Fruit fly (Drosophila melanogaster): ENCODE measurements around the gene MSAmiP.

Gene MSAmiP

DNA sequence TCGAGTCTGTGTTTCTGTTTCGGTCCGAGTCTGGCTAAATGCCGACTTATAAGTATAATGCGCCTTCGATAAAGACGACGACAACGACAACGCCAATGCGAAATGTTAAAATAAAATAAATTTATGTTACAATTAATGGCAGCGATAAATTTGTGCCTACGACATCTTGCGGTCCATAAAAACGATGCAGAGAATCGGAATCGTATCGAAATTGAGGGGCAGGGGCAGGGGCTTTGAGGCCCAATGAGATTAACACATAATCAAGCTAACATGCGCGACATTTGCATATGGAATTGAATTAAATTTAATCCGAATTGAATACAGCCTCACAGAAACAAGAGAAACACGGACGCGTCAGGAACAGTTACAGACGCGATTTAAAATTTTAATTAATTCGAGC lies 95.8 kb downstream of the MSAmiP start:
- no peak for TF ChIP-seq Met (GFP tag; optimal IDR thresholded peaks at IDR 0.05)
- TF ChIP-seq topi (GFP tag; optimal IDR thresholded peaks at IDR 0.05) = no peak
- TF ChIP-seq CG6854 (GFP tag; optimal IDR thresholded peaks at IDR 0.05) = no peak
- TF ChIP-seq CG15336 (GFP tag; IDR thresholded peaks at IDR 0.05) = no peak
- no peak for TF ChIP-seq Sox14 (GFP tag; optimal IDR thresholded peaks at IDR 0.05)
- no peak for TF ChIP-seq lz (GFP tag; optimal IDR thresholded peaks at IDR 0.05)
- TF ChIP-seq pdm3 (GFP tag; optimal IDR thresholded peaks at IDR 0.05) = no peak
- no peak for TF ChIP-seq CG11902 (GFP tag; optimal IDR thresholded peaks at IDR 0.05)
- TF ChIP-seq CG31627 (GFP tag; optimal IDR thresholded peaks at IDR 0.05) = no peak
- no peak for TF ChIP-seq CG8319 (GFP tag; optimal IDR thresholded peaks at IDR 0.05)
- TF ChIP-seq CG6808 (GFP tag; optimal IDR thresholded peaks at IDR 0.05) = no peak
- TF ChIP-seq Hr38 (GFP tag; optimal IDR thresholded peaks at IDR 0.05) = no peak
- no peak for TF ChIP-seq Blimp-1 (GFP tag; optimal IDR thresholded peaks at IDR 0.05)
- TF ChIP-seq CG7368 (GFP tag; optimal IDR thresholded peaks at IDR 0.05) = no peak
- TF ChIP-seq fd59A (GFP tag; optimal IDR thresholded peaks at IDR 0.05) = no peak
- no peak for TF ChIP-seq OdsH (GFP tag; optimal IDR thresholded peaks at IDR 0.05)
- TF ChIP-seq Gug (GFP tag; IDR thresholded peaks at IDR 0.05) = no peak
- no peak for TF ChIP-seq Hr4 (GFP tag; optimal IDR thresholded peaks at IDR 0.05)
- TF ChIP-seq CG32006 (GFP tag; optimal IDR thresholded peaks at IDR 0.05) = no peak

- TF ChIP-seq fd59A (GFP tag; optimal IDR thresholded peaks at IDR 0.05) (peak; percentile 47), Hr39 (GFP tag; optimal IDR thresholded peaks at IDR 0.05) (peak; percentile 83), net (GFP tag; optimal IDR thresholded peaks at IDR 0.05) (peak; percentile 61), CG34406 (GFP tag; optimal IDR thresholded peaks at IDR 0.05) (peak; percentile 22), fd85E (GFP tag; optimal IDR thresholded peaks at IDR 0.05) (no peak), OdsH (GFP tag; optimal IDR thresholded peaks at IDR 0.05) (peak; percentile 78), pdm3 (GFP tag; optimal IDR thresholded peaks at IDR 0.05) (peak; percentile 81), Hr38 (GFP tag; optimal IDR thresholded peaks at IDR 0.05) (no peak), CG11762 (GFP tag; optimal IDR thresholded peaks at IDR 0.05; ENCODE audit: insufficient read depth) (peak; percentile 66), CG16779 (tag; optimal IDR thresholded peaks at IDR 0.05) (no peak), CG6808 (GFP tag; optimal IDR thresholded peaks at IDR 0.05) (peak; percentile 51), Sox102F (GFP tag; optimal IDR thresholded peaks at IDR 0.05) (no peak), Gug (GFP tag; IDR thresholded peaks at IDR 0.05) (0 out of 2 replicates have a peak, but pooled peaks have one; percentile 22), cyc (GFP tag; optimal IDR thresholded peaks at IDR 0.05) (peak; percentile 91), CG6792 (GFP tag; optimal IDR thresholded peaks at IDR 0.05) (peak; percentile 36), CG6276 (GFP tag; optimal IDR thresholded peaks at IDR 0.05) (no peak), dac (GFP tag; optimal IDR thresholded peaks at IDR 0.05) (peak; percentile 86), acj6 (GFP tag; optimal IDR thresholded peaks at IDR 0.05) (peak; percentile 72), CG10669 (GFP tag; optimal IDR thresholded peaks at IDR 0.05) (peak; percentile 51), CG32006 (GFP tag; optimal IDR thresholded peaks at IDR 0.05) (peak; percentile 64), eg (GFP tag; IDR thresholded peaks at IDR 0.05) (peak; percentile 63; the same call in 1 of the 3 replicates), topi (GFP tag; optimal IDR thresholded peaks at IDR 0.05) (peak; percentile 67), Blimp-1 (GFP tag; optimal IDR thresholded peaks at IDR 0.05) (no peak), CG31627 (GFP tag; optimal IDR thresholded peaks at IDR 0.05) (peak; percentile 87), Hr4 (GFP tag; optimal IDR thresholded peaks at IDR 0.05) (peak; percentile 73), CG11294 (GFP tag; IDR thresholded peaks at IDR 0.05) (peak; percentile 19; the same call in 1 of the 2 replicates), svp (GFP tag) (peak; percentile 64), Eip93F (GFP tag; optimal IDR thresholded peaks at IDR 0.05) (no peak), CG3032 (tag; optimal IDR thresholded peaks at IDR 0.05) (peak; percentile 57), Eip75B (GFP tag; optimal IDR thresholded peaks at IDR 0.05) (peak; percentile 72), Eip78C (GFP tag) (peak; percentile 67), fkh (GFP tag; optimal IDR thresholded peaks at IDR 0.05) (peak; percentile 94), CG6854 (GFP tag; optimal IDR thresholded peaks at IDR 0.05) (no peak), CG8632 (GFP tag; optimal IDR thresholded peaks at IDR 0.05) (no peak), Ets21C (GFP tag; optimal IDR thresholded peaks at IDR 0.05) (peak; percentile 39), Sox14 (GFP tag; optimal IDR thresholded peaks at IDR 0.05) (peak; percentile 68), CG3919 (GFP tag; optimal IDR thresholded peaks at IDR 0.05) (peak; percentile 91), CG1621 (tag; optimal IDR thresholded peaks at IDR 0.05) (peak; percentile 10), Sox15 (GFP tag; optimal IDR thresholded peaks at IDR 0.05) (peak; percentile 47), achi (GFP tag; optimal IDR thresholded peaks at IDR 0.05) (peak; percentile 84), vri (GFP tag; optimal IDR thresholded peaks at IDR 0.05) (no peak), CG6163 (GFP tag; IDR thresholded peaks at IDR 0.05) (peak; percentile 80), CG4318 (GFP tag; optimal IDR thresholded peaks at IDR 0.05) (peak; percentile 11)
Observed at dm6 chr3R:16798516-16799040, 97.5 kb downstream of the MSAmiP start.

Data from whole organism, prepupa.